Worm (Caenorhabditis elegans): ENCODE results near the gene aly-2.

DNA sequence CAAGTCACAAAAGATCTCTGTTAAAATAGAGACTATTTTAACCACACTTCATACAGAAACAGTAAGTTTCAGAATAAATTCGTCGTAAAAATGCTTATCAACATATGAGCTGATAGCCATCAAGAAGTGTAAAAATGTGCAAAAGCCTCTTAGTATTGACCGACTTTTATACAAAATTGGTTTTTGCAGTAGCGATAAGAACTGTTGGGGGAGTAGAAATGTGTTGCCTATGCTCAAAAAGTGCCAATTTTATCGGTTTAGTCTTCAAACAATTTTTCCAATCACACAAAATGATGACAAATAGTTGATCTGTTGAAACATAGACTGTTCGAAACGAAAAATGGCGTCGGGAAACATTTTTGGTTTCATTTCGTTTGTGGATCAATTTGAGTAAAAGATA lies 12.6 kb downstream of the aly-2 start:
- TF ChIP-seq nhr-28 (tag; optimal IDR thresholded peaks at IDR 0.05): no peak
- TF ChIP-seq nhr-77 (tag; optimal IDR thresholded peaks at IDR 0.05): no peak
- no peak for TF ChIP-seq sea-2 (GFP tag; optimal IDR thresholded peaks at IDR 0.05)
